Fruit fly (Drosophila melanogaster) whole organism, pupa: ENCODE measurements around the gene Fer1.

ENCODE experiments used
- CG4496 ChIP-seq: fragments of 200-800 bp; sonication (Bioruptor generic); IDR thresholded peaks from 3 replicates; pipeline ENCODE4 v1.3.6; 2022; ENCODE audit warnings: missing biosample characterization, missing genetic modification characterization
- D1 ChIP-seq: fragments of 200-800 bp; sonication (Bioruptor generic); optimal IDR thresholded peaks from 2 replicates; lab custom pipeline; 2018; ENCODE audit warnings: missing biosample characterization, mild to moderate bottlenecking, missing genetic modification characterization, moderate library complexity
- Ets98B ChIP-seq: fragments of 200-800 bp; sonication (Bioruptor generic); IDR thresholded peaks from 2 replicates; pipeline ENCODE4 v1.3.6; 2022; ENCODE audit warnings: missing biosample characterization, missing genetic modification characterization
- Pif1A ChIP-seq: fragments of 200-800 bp; sonication (Bioruptor generic); optimal IDR thresholded peaks from 3 replicates; lab custom pipeline; 2016; ENCODE audit warnings: missing biosample characterization, missing genetic modification characterization
- Snoo ChIP-seq: fragments of 200-800 bp; sonication (Bioruptor generic); optimal IDR thresholded peaks from 3 replicates; lab custom pipeline; 2017; ENCODE audit warnings: missing biosample characterization, mild to moderate bottlenecking, missing genetic modification characterization, inconsistent platforms
- fd96Ca ChIP-seq: fragments of 200-800 bp; sonication (Bioruptor generic); IDR thresholded peaks from 3 replicates; pipeline ENCODE4 v1.3.6; 2022; ENCODE audit warnings: missing biosample characterization, missing genetic modification characterization
- gl ChIP-seq: fragments of 200-800 bp; sonication (Bioruptor generic); optimal IDR thresholded peaks from 2 replicates; lab custom pipeline; 2018; ENCODE audit warnings: missing biosample characterization, mild to moderate bottlenecking, missing genetic modification characterization
- rn ChIP-seq: fragments of 200-800 bp; sonication (Bioruptor generic); IDR thresholded peaks from 2 replicates; pipeline ENCODE4 v1.3.6; 2022; ENCODE audit warnings: missing biosample characterization, missing genetic modification characterization

DNA sequence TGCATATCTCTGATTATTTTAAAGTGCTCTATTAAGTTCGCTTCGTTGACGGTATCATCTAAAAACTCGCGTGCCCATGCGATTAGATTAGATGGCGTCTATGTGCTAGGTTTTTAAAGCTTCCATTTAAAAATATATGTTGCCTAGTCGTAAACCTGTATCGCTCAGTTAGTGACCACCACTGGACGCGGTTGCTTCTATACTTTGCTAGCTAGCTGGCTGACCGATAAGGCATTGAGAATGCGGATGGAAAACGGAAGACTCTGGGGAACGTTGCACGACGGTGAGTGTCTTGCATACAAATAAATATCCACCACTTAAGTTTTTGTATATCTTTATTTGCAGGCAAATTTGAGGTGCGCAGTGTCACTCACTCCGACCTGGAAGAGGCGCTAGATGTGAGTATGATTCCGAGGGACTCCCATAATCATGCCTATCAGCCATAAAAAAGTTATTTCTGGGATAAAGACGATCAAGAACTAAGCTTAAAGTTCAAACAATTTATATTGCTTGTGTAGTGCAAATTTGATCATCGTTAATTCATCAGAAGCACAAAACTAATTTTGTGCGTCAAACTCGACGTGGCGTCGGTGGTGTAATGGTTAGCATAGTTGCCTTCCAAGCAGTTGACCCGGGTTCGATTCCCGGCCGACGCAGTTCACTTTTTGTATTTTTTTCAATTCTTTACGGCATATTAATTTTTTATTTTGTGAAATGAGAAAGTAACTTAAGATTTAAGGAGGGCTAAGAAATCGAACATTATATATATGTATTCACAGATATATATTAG is 6.5 kb upstream of the Fer1 start, which contains the start of gene CG31248:
- TF ChIP-seq fd96Ca (GFP tag; lab: Robert Waterston, UW) (no peak), Snoo (tag; lab: Kevin White, UChicago) (no peak), rn (GFP tag; lab: Robert Waterston, UW) (no peak), Ets98B (GFP tag; lab: Robert Waterston, UW) (no peak), CG4496 (no peak), gl (tag; lab: Kevin White, UChicago) (no peak), Pif1A (GFP tag; lab: Kevin White, UChicago) (no peak), D1 (tag; lab: Kevin White, UChicago) (no peak)
